Worm (Caenorhabditis elegans): ENCODE results near the gene unc-8.
A peak's percentile ranks its signal among the peaks of the same experiment; 100 is the strongest.

unc-8 gene

ce11 chrIV:7158161-7158560 lies 38.8 kb upstream of the unc-8 start:
- no peak for TF ChIP-seq fos-1 (tag; optimal IDR thresholded peaks at IDR 0.05)
- TF ChIP-seq dsc-1 (tag; optimal IDR thresholded peaks at IDR 0.05), result no peak
- no peak for TF ChIP-seq rnt-1 (tag; optimal IDR thresholded peaks at IDR 0.05)
- TF ChIP-seq dpl-1 (GFP tag; optimal IDR thresholded peaks at IDR 0.05), result no peak
- no peak for TF ChIP-seq hlh-4 (tag; optimal IDR thresholded peaks at IDR 0.05)
- TF ChIP-seq aly-2 (tag; optimal IDR thresholded peaks at IDR 0.05), result no peak
- TF ChIP-seq nhr-84 (tag; optimal IDR thresholded peaks at IDR 0.05), result no peak
- TF ChIP-seq ama-1 (optimal IDR thresholded peaks at IDR 0.05), result no peak
- TF ChIP-seq unc-98 (GFP tag; IDR thresholded peaks at IDR 0.05), result no peak
- TF ChIP-seq pax-3 (tag; optimal IDR thresholded peaks at IDR 0.05), result no peak
- no peak for TF ChIP-seq egl-13 (tag; optimal IDR thresholded peaks at IDR 0.05)
- no peak for TF ChIP-seq fkh-10 (GFP tag; optimal IDR thresholded peaks at IDR 0.05)
- no peak for TF ChIP-seq C16A3.4 (tag; optimal IDR thresholded peaks at IDR 0.05)
- TF ChIP-seq nhr-12 (tag; optimal IDR thresholded peaks at IDR 0.05), result no peak
- TF ChIP-seq ceh-90 (tag; optimal IDR thresholded peaks at IDR 0.05), result no peak
- TF ChIP-seq mdl-1 (tag; optimal IDR thresholded peaks at IDR 0.05), result no peak

- TF ChIP-seq lsy-2 (tag; optimal IDR thresholded peaks at IDR 0.05) (no peak), C16A3.4 (tag; optimal IDR thresholded peaks at IDR 0.05) (no peak), nhr-84 (tag; optimal IDR thresholded peaks at IDR 0.05) (no peak), tlp-1 (tag; optimal IDR thresholded peaks at IDR 0.05) (no peak), nhr-237 (tag; optimal IDR thresholded peaks at IDR 0.05) (no peak), efl-1 (optimal IDR thresholded peaks at IDR 0.05) (peak in 1 of 2 experiments; percentile 92), efl-1 (GFP tag; optimal IDR thresholded peaks at IDR 0.05 in 1 of 2) (no peak), aly-2 (tag; optimal IDR thresholded peaks at IDR 0.05) (no peak)
Measured at ce11 chrIV:7159586-7159985, 37.4 kb upstream of the unc-8 start.

- no peak for TF ChIP-seq pag-3 (tag; optimal IDR thresholded peaks at IDR 0.05; ENCODE audit: borderline replicate concordance, insufficient read depth)
- no peak for TF ChIP-seq mdl-1 (tag; optimal IDR thresholded peaks at IDR 0.05)
- no peak for TF ChIP-seq ceh-90 (tag; optimal IDR thresholded peaks at IDR 0.05)
- peak; percentile 58 for TF ChIP-seq skn-1 (tag; optimal IDR thresholded peaks at IDR 0.05)
- TF ChIP-seq zag-1 (tag; optimal IDR thresholded peaks at IDR 0.05), result no peak
- TF ChIP-seq egl-27 (tag; optimal IDR thresholded peaks at IDR 0.05), result no peak
- TF ChIP-seq fos-1 (tag; optimal IDR thresholded peaks at IDR 0.05), result no peak
- TF ChIP-seq lin-15B (tag; optimal IDR thresholded peaks at IDR 0.05), result peak; percentile 42
- TF ChIP-seq unc-62 (GFP tag; optimal IDR thresholded peaks at IDR 0.05), result no peak
- TF ChIP-seq sox-4 (tag; optimal IDR thresholded peaks at IDR 0.05), result no peak
- no peak for TF ChIP-seq ztf-11 (tag; optimal IDR thresholded peaks at IDR 0.05)
- TF ChIP-seq fkh-4 (tag; optimal IDR thresholded peaks at IDR 0.05; ENCODE audit: borderline replicate concordance), result no peak
- no peak for TF ChIP-seq vab-15 (tag; optimal IDR thresholded peaks at IDR 0.05)
- peak; percentile 8 to 43 (median 39) for TF ChIP-seq ceh-82 (tag; optimal IDR thresholded peaks at IDR 0.05)
- TF ChIP-seq C34B4.2 (tag; optimal IDR thresholded peaks at IDR 0.05), result no peak
- no peak for TF ChIP-seq elt-2 (tag; optimal IDR thresholded peaks at IDR 0.05)
- no peak for TF ChIP-seq ets-5 (GFP tag; IDR thresholded peaks at IDR 0.05)
- TF ChIP-seq tlp-1 (tag; optimal IDR thresholded peaks at IDR 0.05), result no peak
- TF ChIP-seq pax-3 (tag; optimal IDR thresholded peaks at IDR 0.05), result no peak
- TF ChIP-seq ceh-8 (GFP tag; optimal IDR thresholded peaks at IDR 0.05), result no peak
- no peak for TF ChIP-seq irx-1 (tag; optimal IDR thresholded peaks at IDR 0.05)
- TF ChIP-seq ama-1 (optimal IDR thresholded peaks at IDR 0.05), result no peak
- no peak for TF ChIP-seq C04F5.9 (tag; optimal IDR thresholded peaks at IDR 0.05)
- TF ChIP-seq grh-1 (GFP tag; IDR thresholded peaks at IDR 0.05), result no peak
- no peak for TF ChIP-seq unc-30 (tag; optimal IDR thresholded peaks at IDR 0.05)
- TF ChIP-seq swsn-7 (tag; optimal IDR thresholded peaks at IDR 0.05), result peak; percentile 4
- no peak for TF ChIP-seq nhr-76 (tag; optimal IDR thresholded peaks at IDR 0.05)
- no peak for TF ChIP-seq Y116A8C.19 (tag; optimal IDR thresholded peaks at IDR 0.05; ENCODE audit: borderline replicate concordance)
- TF ChIP-seq nhr-237 (tag; optimal IDR thresholded peaks at IDR 0.05), result no peak
- peak; percentile 59 for TF ChIP-seq mep-1 (tag; optimal IDR thresholded peaks at IDR 0.05)
- no peak for TF ChIP-seq zip-4 (GFP tag; optimal IDR thresholded peaks at IDR 0.05)
- no peak for TF ChIP-seq unc-98 (GFP tag; IDR thresholded peaks at IDR 0.05)
- TF ChIP-seq C16A3.4 (tag; optimal IDR thresholded peaks at IDR 0.05), result peak; percentile 12
- TF ChIP-seq lin-14 (GFP tag; optimal IDR thresholded peaks at IDR 0.05), result no peak
- no peak for TF ChIP-seq efl-3 (GFP tag; optimal IDR thresholded peaks at IDR 0.05)
- TF ChIP-seq nhr-77 (tag; optimal IDR thresholded peaks at IDR 0.05), result no peak
- no peak for TF ChIP-seq nhr-12 (tag; optimal IDR thresholded peaks at IDR 0.05)
- no peak for TF ChIP-seq fkh-10 (GFP tag; optimal IDR thresholded peaks at IDR 0.05)
- TF ChIP-seq elt-3 (tag; optimal IDR thresholded peaks at IDR 0.05), result peak in 1 of 6 experiments; percentile 3
Measured at ce11 chrIV:7165723-7166122, 31.2 kb upstream of the unc-8 start, which contains the start of gene rpc-1. rpc-1 (minus strand) TSS chrIV:7165748.

Measured in whole organism, L1 larva.